Fruit fly (Drosophila melanogaster): ENCODE measurements around the gene kmr.
A peak's percentile ranks its signal among the peaks of the same experiment; 100 is the strongest.

Gene kmr

dm6 chr3R:13686371-13687211, 28.4 kb upstream of the kmr start, which contains the start of gene omd (continued):
- TF ChIP-seq tx (GFP tag; optimal IDR thresholded peaks at IDR 0.05), result peak; percentile 40
- TF ChIP-seq CG1792 (GFP tag; optimal IDR thresholded peaks at IDR 0.05), result peak; percentile 52
- TF ChIP-seq Chrac-16 (GFP tag; optimal IDR thresholded peaks at IDR 0.05), result peak; percentile 23
- peak; percentile 94 for TF ChIP-seq ftz-f1 (GFP tag; optimal IDR thresholded peaks at IDR 0.05)
- TF ChIP-seq Dll (GFP tag; IDR thresholded peaks at IDR 0.05; ENCODE audit: partially characterized antibody), result no peak
- TF ChIP-seq CG18011 (GFP tag; optimal IDR thresholded peaks at IDR 0.05), result peak; percentile 4
- peak; percentile 25 for TF ChIP-seq Hr3 (GFP tag; optimal IDR thresholded peaks at IDR 0.05)
- TF ChIP-seq CG1603 (tag; optimal IDR thresholded peaks at IDR 0.05), result no peak
- TF ChIP-seq Ptx1 (GFP tag; IDR thresholded peaks at IDR 0.05), result peak; percentile 45; the same call in 1 of the 2 replicates
- TF ChIP-seq CG7372 (GFP tag; IDR thresholded peaks at IDR 0.05), result no peak
- peak; percentile 61 for TF ChIP-seq CG12219 (GFP tag; optimal IDR thresholded peaks at IDR 0.05)
- no peak for TF ChIP-seq vnd (GFP tag; IDR thresholded peaks at IDR 0.05; ENCODE audit: partially characterized antibody)
- no peak for TF ChIP-seq hbn (GFP tag; IDR thresholded peaks at IDR 0.05; ENCODE audit: partially characterized antibody)
- TF ChIP-seq CG8281 (tag; optimal IDR thresholded peaks at IDR 0.05), result peak; percentile 16
- no peak for TF ChIP-seq CG18262 (tag; optimal IDR thresholded peaks at IDR 0.05)
- no peak for TF ChIP-seq fru (optimal IDR thresholded peaks at IDR 0.05)
- peak; percentile 64 for TF ChIP-seq ash1 (GFP tag; optimal IDR thresholded peaks at IDR 0.05)
- peak; percentile 52; the same call in 1 of the 3 replicates for TF ChIP-seq ken (GFP tag; IDR thresholded peaks at IDR 0.05)
- no peak for TF ChIP-seq unc-4 (GFP tag; IDR thresholded peaks at IDR 0.05; ENCODE audit: partially characterized antibody)
- no peak for TF ChIP-seq BEAF-32 (GFP tag; optimal IDR thresholded peaks at IDR 0.05)
- no peak for TF ChIP-seq CG5180 (GFP tag; optimal IDR thresholded peaks at IDR 0.05)
- peak; percentile 48 for TF ChIP-seq CG30431 (GFP tag; optimal IDR thresholded peaks at IDR 0.05)
- peak; percentile 27 for TF ChIP-seq pfk (GFP tag; optimal IDR thresholded peaks at IDR 0.05)
- peak; percentile 68 for TF ChIP-seq CG1024 (GFP tag; IDR thresholded peaks at IDR 0.05)
- TF ChIP-seq ap (GFP tag; IDR thresholded peaks at IDR 0.05), result peak; percentile 61
- TF ChIP-seq Fer1 (GFP tag; optimal IDR thresholded peaks at IDR 0.05), result peak; percentile 78
- TF ChIP-seq Asciz (GFP tag; optimal IDR thresholded peaks at IDR 0.05), result peak; percentile 66
- no peak for TF ChIP-seq CoRest (tag; optimal IDR thresholded peaks at IDR 0.05)
- peak in 1 of 3 experiments; percentile 55 for TF ChIP-seq lola (GFP tag; optimal IDR thresholded peaks at IDR 0.05)
- no peak for TF ChIP-seq tio (GFP tag; optimal IDR thresholded peaks at IDR 0.05)
- TF ChIP-seq CG31441 (GFP tag; IDR thresholded peaks at IDR 0.05), result no peak
- TF ChIP-seq crol (GFP tag; IDR thresholded peaks at IDR 0.05), result peak; percentile 75
- TF ChIP-seq CG13775 (GFP tag; optimal IDR thresholded peaks at IDR 0.05), result peak; percentile 56
- peak; percentile 10 for TF ChIP-seq MESR4 (GFP tag; optimal IDR thresholded peaks at IDR 0.05)
- peak; percentile 19 for TF ChIP-seq Jarid2 (GFP tag; optimal IDR thresholded peaks at IDR 0.05)
- peak; percentile 9 for TF ChIP-seq CG30403 (GFP tag; optimal IDR thresholded peaks at IDR 0.05)
- TF ChIP-seq gro (GFP tag; optimal IDR thresholded peaks at IDR 0.05), result no peak
- TF ChIP-seq CG31388 (GFP tag; optimal IDR thresholded peaks at IDR 0.05), result no peak
- no peak for TF ChIP-seq CG17361 (GFP tag; IDR thresholded peaks at IDR 0.05)
- peak; percentile 19 for TF ChIP-seq Sox102F (GFP tag; optimal IDR thresholded peaks at IDR 0.05)
- TF ChIP-seq dmrt11E (tag; optimal IDR thresholded peaks at IDR 0.05), result peak; percentile 64
- TF ChIP-seq CG2712 (tag; optimal IDR thresholded peaks at IDR 0.05), result no peak
- peak; percentile 51 for TF ChIP-seq seq (GFP tag; IDR thresholded peaks at IDR 0.05)
- peak; percentile 18; the same call in 1 of the 2 replicates for TF ChIP-seq ssp (GFP tag; IDR thresholded peaks at IDR 0.05)
- no peak for TF ChIP-seq CG6175 (GFP tag; IDR thresholded peaks at IDR 0.05)
- peak; percentile 40 for TF ChIP-seq CG2116 (GFP tag; optimal IDR thresholded peaks at IDR 0.05)
- peak; percentile 55 for TF ChIP-seq CG13424 (tag; optimal IDR thresholded peaks at IDR 0.05)
- TF ChIP-seq sens-2 (GFP tag; IDR thresholded peaks at IDR 0.05), result 0 out of 2 replicates have a peak, but pooled peaks have one; percentile 30
